Worm (Caenorhabditis elegans) whole organism, L1 larva: ENCODE data around the gene pha-2.

Experiments used
- C16A3.4 ChIP-seq: fragments of 150-350 bp; optimal IDR thresholded peaks from 2 replicates; lab custom pipeline; 2014; ENCODE audit warnings: missing biosample characterization, missing genetic modification characterization
- blmp-1 ChIP-seq: fragments of 150-350 bp; optimal IDR thresholded peaks from 2 replicates; lab custom pipeline; 2014; ENCODE audit warnings: missing biosample characterization, missing genetic modification characterization
- unc-98 ChIP-seq: fragments of 200-800 bp; sonication (Bioruptor generic); IDR thresholded peaks from 2 replicates; pipeline ENCODE4 v1.3.6; 2022; ENCODE audit warnings: missing genetic modification characterization, missing compliant biosample characterization

- TF ChIP-seq unc-98 (GFP tag; lab: Robert Waterston, UW) = no peak
- TF ChIP-seq C16A3.4 (tag; lab: Kevin White, UChicago) = no peak
- no peak for TF ChIP-seq blmp-1 (tag; lab: Kevin White, UChicago)
These were observed 6.0 kb upstream of the pha-2 start for ce11 chrX:642817-643216.
